Worm (Caenorhabditis elegans) whole organism, L3 larva: Measurements from ENCODE around the gene F56D2.8.

Experiments
- R02D3.7 ChIP-seq: fragments of 150-350 bp; optimal IDR thresholded peaks from 2 replicates; lab custom pipeline; 2014; ENCODE audit warnings: missing biosample characterization, missing genetic modification characterization
- ZK546.5 ChIP-seq: sonication (generic microtip); optimal IDR thresholded peaks from 2 replicates; lab custom pipeline; 2017; ENCODE audit warnings: missing biosample characterization, missing genetic modification characterization
- aly-2 ChIP-seq: fragments of 150-350 bp; optimal IDR thresholded peaks from 2 replicates; lab custom pipeline; 2014; ENCODE audit warnings: missing biosample characterization, missing genetic modification characterization
- ama-1 ChIP-seq: fragments of 150-350 bp; optimal IDR thresholded peaks from 2 replicates; lab custom pipeline; 2018
- ceh-16 ChIP-seq: sonication (generic microtip); optimal IDR thresholded peaks from 2 replicates; lab custom pipeline; 2017; ENCODE audit warnings: missing biosample characterization, missing genetic modification characterization
- ceh-28 ChIP-seq: fragments of 150-350 bp; optimal IDR thresholded peaks from 2 replicates; lab custom pipeline; 2014; ENCODE audit warnings: missing biosample characterization, missing genetic modification reagents, missing genetic modification characterization
- ceh-82 ChIP-seq: fragments of 150-350 bp; optimal IDR thresholded peaks from 2 replicates; lab custom pipeline; 2014; ENCODE audit warnings: missing biosample characterization, missing genetic modification characterization
- ceh-9 ChIP-seq: sonication (generic microtip); optimal IDR thresholded peaks from 2 replicates; lab custom pipeline; 2018; ENCODE audit warnings: missing biosample characterization, missing genetic modification characterization
- egl-27 ChIP-seq: sonication (generic microtip); optimal IDR thresholded peaks from 4 replicates; lab custom pipeline; 2017; ENCODE audit warnings: missing biosample characterization, missing genetic modification reagents, missing genetic modification characterization
- egl-5 ChIP-seq: fragments of 150-350 bp; optimal IDR thresholded peaks from 2 replicates; lab custom pipeline; 2017; ENCODE audit warnings: missing biosample characterization, missing genetic modification reagents, missing genetic modification characterization, inconsistent platforms
- elt-2 ChIP-seq: sonication (generic microtip); optimal IDR thresholded peaks from 2 replicates; lab custom pipeline; 2016; ENCODE audit warnings: missing genetic modification reagents, mild to moderate bottlenecking, missing genetic modification characterization, missing compliant biosample characterization
- elt-3 ChIP-seq, 3 experiments: fragments of 150-350 bp in 1 of 3; sonication (generic microtip) in 2 of 3; optimal IDR thresholded peaks; 2 replicates in 2 of 3; 4 replicates in 1 of 3; lab custom pipeline; 2014 to 2017; ENCODE audit warnings: missing biosample characterization in 3 of 3, missing genetic modification characterization in 3 of 3
- eor-1 ChIP-seq, 2 experiments: fragments of 150-350 bp; optimal IDR thresholded peaks; 2 replicates each; lab custom pipeline; 2014 to 2018; ENCODE audit warnings: missing biosample characterization in 2 of 2, missing genetic modification characterization in 2 of 2
- fkh-2 ChIP-seq: fragments of 150-350 bp; optimal IDR thresholded peaks from 2 replicates; lab custom pipeline; 2014; ENCODE audit warnings: missing biosample characterization, missing genetic modification reagents, missing genetic modification characterization
- hmg-11 ChIP-seq: sonication (generic microtip); optimal IDR thresholded peaks from 2 replicates; lab custom pipeline; 2016; ENCODE audit warnings: missing genetic modification characterization, missing compliant biosample characterization
- jun-1 ChIP-seq: fragments of 150-350 bp; optimal IDR thresholded peaks from 2 replicates; lab custom pipeline; 2014; ENCODE audit warnings: missing biosample characterization, missing genetic modification reagents, missing genetic modification characterization
- lin-15B ChIP-seq: fragments of 150-350 bp; optimal IDR thresholded peaks from 2 replicates; lab custom pipeline; 2014; ENCODE audit warnings: missing biosample characterization, missing genetic modification characterization
- lin-39 ChIP-seq: fragments of 150-350 bp; optimal IDR thresholded peaks from 2 replicates; lab custom pipeline; 2018; ENCODE audit warnings: missing biosample characterization, missing genetic modification reagents, missing genetic modification characterization
- lsy-12 ChIP-seq: sonication (generic microtip); optimal IDR thresholded peaks from 2 replicates; lab custom pipeline; 2016; ENCODE audit warnings: mild to moderate bottlenecking, missing genetic modification characterization, missing compliant biosample characterization
- mdl-1 ChIP-seq: fragments of 150-350 bp; optimal IDR thresholded peaks from 2 replicates; lab custom pipeline; 2014; ENCODE audit warnings: missing biosample characterization, missing genetic modification characterization
- mml-1 ChIP-seq: fragments of 150-350 bp; sonication (generic microtip); optimal IDR thresholded peaks from 3 replicates; lab custom pipeline; 2014; ENCODE audit warnings: missing biosample characterization, missing genetic modification characterization
- nfya-1 ChIP-seq: sonication (generic microtip); optimal IDR thresholded peaks from 2 replicates; lab custom pipeline; 2017; ENCODE audit warnings: missing genetic modification characterization, mild to moderate bottlenecking, missing compliant biosample characterization, antibody characterized with exemption, moderate library complexity; ENCODE audit not compliant: insufficient read depth
- nhr-11 ChIP-seq: fragments of 150-350 bp; optimal IDR thresholded peaks from 2 replicates; lab custom pipeline; 2014; ENCODE audit warnings: missing biosample characterization, missing genetic modification characterization
- nhr-12 ChIP-seq: fragments of 150-350 bp; optimal IDR thresholded peaks from 2 replicates; lab custom pipeline; 2014; ENCODE audit warnings: missing biosample characterization, missing genetic modification characterization
- nhr-23 ChIP-seq: fragments of 150-350 bp; optimal IDR thresholded peaks from 2 replicates; lab custom pipeline; 2014; ENCODE audit warnings: missing biosample characterization, missing genetic modification reagents, missing genetic modification characterization
- nhr-237 ChIP-seq: fragments of 150-350 bp; optimal IDR thresholded peaks from 2 replicates; lab custom pipeline; 2014; ENCODE audit warnings: missing biosample characterization, missing genetic modification characterization
- nhr-25 ChIP-seq: sonication (generic microtip); optimal IDR thresholded peaks from 2 replicates; lab custom pipeline; 2017; ENCODE audit warnings: missing biosample characterization, missing genetic modification characterization
- nhr-28 ChIP-seq: fragments of 150-350 bp; optimal IDR thresholded peaks from 2 replicates; lab custom pipeline; 2014; ENCODE audit warnings: missing biosample characterization, missing genetic modification characterization
- nhr-43 ChIP-seq: sonication (generic microtip); optimal IDR thresholded peaks from 2 replicates; lab custom pipeline; 2016; ENCODE audit warnings: mild to moderate bottlenecking, missing genetic modification characterization, missing compliant biosample characterization; ENCODE audit not compliant: poor library complexity, severe bottlenecking
- nhr-67 ChIP-seq: fragments of 150-350 bp; optimal IDR thresholded peaks from 2 replicates; lab custom pipeline; 2014; ENCODE audit warnings: missing biosample characterization, missing genetic modification characterization
- nhr-76 ChIP-seq: fragments of 150-350 bp; sonication (generic microtip); optimal IDR thresholded peaks from 5 replicates; lab custom pipeline; 2014; ENCODE audit warnings: missing biosample characterization, missing genetic modification characterization
- pha-4 ChIP-seq: fragments of 150-350 bp; optimal IDR thresholded peaks from 2 replicates; lab custom pipeline; 2014; ENCODE audit warnings: missing biosample characterization, missing genetic modification reagents, missing genetic modification characterization
- pqm-1 ChIP-seq: fragments of 150-350 bp; optimal IDR thresholded peaks from 2 replicates; lab custom pipeline; 2017; ENCODE audit warnings: missing biosample characterization, missing genetic modification characterization, inconsistent platforms
- sea-2 ChIP-seq: fragments of 150-350 bp; sonication (generic microtip); optimal IDR thresholded peaks from 4 replicates; lab custom pipeline; 2014; ENCODE audit warnings: missing biosample characterization, missing genetic modification reagents, missing genetic modification characterization
- skn-1 ChIP-seq: fragments of 150-350 bp; optimal IDR thresholded peaks from 2 replicates; lab custom pipeline; 2014; ENCODE audit warnings: missing biosample characterization, missing genetic modification characterization
- snpc-4 ChIP-seq: fragments of 150-350 bp; optimal IDR thresholded peaks from 2 replicates; lab custom pipeline; 2014; ENCODE audit warnings: missing biosample characterization, missing genetic modification characterization
- tbx-2 ChIP-seq: sonication (generic microtip); optimal IDR thresholded peaks from 2 replicates; lab custom pipeline; 2016; ENCODE audit warnings: mild to moderate bottlenecking, missing genetic modification characterization, missing compliant biosample characterization
- unc-39 ChIP-seq: sonication (generic microtip); optimal IDR thresholded peaks from 4 replicates; lab custom pipeline; 2017; ENCODE audit warnings: missing biosample characterization, missing genetic modification characterization
- zag-1 ChIP-seq: fragments of 150-350 bp; optimal IDR thresholded peaks from 2 replicates; lab custom pipeline; 2014; ENCODE audit warnings: missing biosample characterization, missing genetic modification characterization
- ztf-4 ChIP-seq: fragments of 150-350 bp; optimal IDR thresholded peaks from 2 replicates; lab custom pipeline; 2014; ENCODE audit warnings: missing biosample characterization, missing genetic modification characterization

Gene F56D2.8

ce11 chrIII:5622232-5623009 lies 39.8 kb upstream of the F56D2.8 start:
- TF ChIP-seq egl-27 (tag; lab: Kevin White, UChicago) (no peak), aly-2 (tag; lab: Kevin White, UChicago) (no peak), unc-39 (tag; lab: Kevin White, UChicago) (no peak), pha-4 (tag; lab: Kevin White, UChicago) (peak; percentile 53)

ce11 chrIII:5621236-5621635 lies 38.6 kb upstream of the F56D2.8 start:
- TF ChIP-seq nhr-25 (peak; percentile 53), lin-39 (tag; lab: Kevin White, UChicago) (peak; percentile 49), nhr-11 (peak; percentile 8), nhr-12 (tag; lab: Kevin White, UChicago) (no peak), lsy-12 (peak; percentile 61), nhr-23 (peak; percentile 15), nfya-1 (tag; lab: Kevin White, UChicago) (peak; percentile 87), fkh-2 (no peak), R02D3.7 (tag; lab: Kevin White, UChicago) (peak; percentile 23), elt-2 (tag; lab: Kevin White, UChicago) (peak; percentile 82), ceh-16 (tag; lab: Kevin White, UChicago) (no peak), mml-1 (no peak), ceh-82 (tag; lab: Kevin White, UChicago) (no peak), ama-1 (lab: Kevin White, UChicago) (no peak), jun-1 (tag; lab: Kevin White, UChicago) (peak; percentile 48), elt-3 (tag; optimal IDR thresholded peaks at IDR 0.05; lab: Kevin White, UChicago) (no peak), zag-1 (no peak), egl-5 (tag; lab: Kevin White, UChicago) (peak; percentile 62), sea-2 (GFP tag; lab: Kevin White, UChicago) (no peak), mdl-1 (tag; lab: Kevin White, UChicago) (peak; percentile 63), ZK546.5 (tag; lab: Kevin White, UChicago) (no peak), nhr-43 (tag; lab: Kevin White, UChicago) (no peak), ztf-4 (no peak), nhr-237 (no peak), nhr-76 (tag; lab: Kevin White, UChicago) (no peak), hmg-11 (tag; lab: Kevin White, UChicago) (peak; percentile 86), aly-2 (tag; lab: Kevin White, UChicago) (no peak), eor-1 (tag; optimal IDR thresholded peaks at IDR 0.05; lab: Kevin White, UChicago) (no peak), nhr-28 (tag; lab: Kevin White, UChicago) (no peak), egl-27 (tag; lab: Kevin White, UChicago) (no peak), nhr-67 (tag; lab: Kevin White, UChicago) (no peak), snpc-4 (peak; percentile 54), ceh-28 (tag; lab: Kevin White, UChicago) (peak; percentile 34), pqm-1 (tag; lab: Kevin White, UChicago) (peak; percentile 8), tbx-2 (tag; lab: Kevin White, UChicago) (peak; percentile 57), lin-15B (tag; lab: Kevin White, UChicago) (peak; percentile 65), skn-1 (tag; lab: Kevin White, UChicago) (no peak), ceh-9 (no peak), pha-4 (tag; lab: Kevin White, UChicago) (peak; percentile 85)

ce11 chrIII:5620186-5620585 lies 37.5 kb upstream of the F56D2.8 start:
- TF ChIP-seq nhr-25: peak; percentile 11
- no peak for TF ChIP-seq nhr-12 (tag; lab: Kevin White, UChicago)
- TF ChIP-seq ZK546.5 (tag; lab: Kevin White, UChicago): no peak
